Fruit fly (Drosophila melanogaster): ENCODE results near the gene CG31323.

The CG31323 gene

DNA sequence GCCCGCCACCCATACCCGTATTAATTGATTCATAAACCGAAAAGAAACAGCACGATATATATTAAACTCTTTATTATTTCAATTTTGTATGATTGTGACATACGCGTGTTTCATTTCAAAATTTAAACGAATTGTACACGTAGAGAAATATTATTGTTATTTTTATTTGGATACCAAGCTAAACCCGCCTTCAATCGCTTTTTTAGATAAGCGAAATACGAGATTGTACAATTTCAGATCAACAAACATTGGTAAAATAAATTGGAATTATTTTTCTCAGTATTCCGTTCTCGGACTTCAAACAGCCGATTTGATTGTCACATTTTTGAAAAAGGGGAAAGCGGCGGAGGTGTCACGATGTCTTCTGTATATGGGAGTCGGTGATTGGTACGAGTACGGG lies 64.4 kb downstream of the CG31323 start (continued):
- no peak for TF ChIP-seq CG3726 (GFP tag; IDR thresholded peaks at IDR 0.05)
- no peak for TF ChIP-seq Abd-B (GFP tag; optimal IDR thresholded peaks at IDR 0.05)
- no peak for TF ChIP-seq kni (GFP tag; optimal IDR thresholded peaks at IDR 0.05)
- TF ChIP-seq CG17829 (tag; optimal IDR thresholded peaks at IDR 0.05), result peak; percentile 10
- no peak for TF ChIP-seq CG31365 (tag; optimal IDR thresholded peaks at IDR 0.05)
- no peak for TF ChIP-seq tx (GFP tag; optimal IDR thresholded peaks at IDR 0.05)
- no peak for TF ChIP-seq Ets97D (GFP tag; optimal IDR thresholded peaks at IDR 0.05)
- TF ChIP-seq Sry-δ (GFP tag; optimal IDR thresholded peaks at IDR 0.05), result no peak
- no peak for TF ChIP-seq CG4820 (GFP tag; optimal IDR thresholded peaks at IDR 0.05)
- TF ChIP-seq sqz (GFP tag; optimal IDR thresholded peaks at IDR 0.05), result no peak
- no peak for TF ChIP-seq zen (tag; optimal IDR thresholded peaks at IDR 0.05)
- TF ChIP-seq CG12391 (tag; optimal IDR thresholded peaks at IDR 0.05), result peak; percentile 30
- no peak for TF ChIP-seq CG10654 (GFP tag; optimal IDR thresholded peaks at IDR 0.05)
- no peak for TF ChIP-seq dimm (GFP tag; IDR thresholded peaks at IDR 0.05)
- TF ChIP-seq CG2712 (tag; optimal IDR thresholded peaks at IDR 0.05), result peak; percentile 47
- TF ChIP-seq lov (optimal IDR thresholded peaks at IDR 0.05), result no peak
- TF ChIP-seq lov (GFP tag; IDR thresholded peaks at IDR 0.05), result no peak
- no peak for TF ChIP-seq dmrt11E (tag; optimal IDR thresholded peaks at IDR 0.05)
- TF ChIP-seq CG10209 (GFP tag; optimal IDR thresholded peaks at IDR 0.05), result peak; percentile 41
- TF ChIP-seq CG18262 (tag; optimal IDR thresholded peaks at IDR 0.05), result peak; percentile 34
- no peak for TF ChIP-seq sna (GFP tag; IDR thresholded peaks at IDR 0.05; ENCODE audit: partially characterized antibody)
- TF ChIP-seq z (GFP tag; IDR thresholded peaks at IDR 0.05), result no peak
- TF ChIP-seq Drgx (GFP tag; IDR thresholded peaks at IDR 0.05), result 0 out of 2 replicates have a peak, but pooled peaks have one; percentile 9
- no peak for TF ChIP-seq aop (GFP tag; IDR thresholded peaks at IDR 0.05)
- peak; percentile 58 for TF ChIP-seq esg (GFP tag; conservative IDR thresholded peaks at IDR 0.05)
- TF ChIP-seq CG13894 (tag; optimal IDR thresholded peaks at IDR 0.05), result no peak
- no peak for TF ChIP-seq trh (GFP tag; optimal IDR thresholded peaks at IDR 0.05)
- TF ChIP-seq luna (GFP tag; optimal IDR thresholded peaks at IDR 0.05), result no peak
- no peak for TF ChIP-seq CG13775 (GFP tag; optimal IDR thresholded peaks at IDR 0.05)
- TF ChIP-seq CG2889 (GFP tag; IDR thresholded peaks at IDR 0.05), result no peak
- TF ChIP-seq pita (GFP tag; optimal IDR thresholded peaks at IDR 0.05), result no peak
- TF ChIP-seq Oli (tag; optimal IDR thresholded peaks at IDR 0.05), result peak; percentile 48
- no peak for TF ChIP-seq CG10147 (GFP tag; optimal IDR thresholded peaks at IDR 0.05)
- TF ChIP-seq scrt (GFP tag; optimal IDR thresholded peaks at IDR 0.05), result no peak
- TF ChIP-seq CG6175 (GFP tag; IDR thresholded peaks at IDR 0.05), result no peak
- no peak for TF ChIP-seq Max (GFP tag; optimal IDR thresholded peaks at IDR 0.05)
- no peak for TF ChIP-seq lola (GFP tag; optimal IDR thresholded peaks at IDR 0.05)
- no peak for TF ChIP-seq lbe (GFP tag; optimal IDR thresholded peaks at IDR 0.05)
- TF ChIP-seq exex (tag; optimal IDR thresholded peaks at IDR 0.05), result no peak
- no peak for TF ChIP-seq CG30431 (GFP tag; optimal IDR thresholded peaks at IDR 0.05)
- TF ChIP-seq chif (GFP tag; optimal IDR thresholded peaks at IDR 0.05), result peak; percentile 6 to 22
- TF ChIP-seq Lpt (GFP tag; optimal IDR thresholded peaks at IDR 0.05), result no peak
- TF ChIP-seq stc (GFP tag; IDR thresholded peaks at IDR 0.05), result 0 out of 2 replicates have a peak, but pooled peaks have one; percentile 26
- TF ChIP-seq CG13123 (GFP tag; optimal IDR thresholded peaks at IDR 0.05), result no peak
- TF ChIP-seq sens-2 (GFP tag; IDR thresholded peaks at IDR 0.05), result no peak
- no peak for TF ChIP-seq CG6765 (GFP tag; optimal IDR thresholded peaks at IDR 0.05)
- TF ChIP-seq CG2129 (GFP tag; IDR thresholded peaks at IDR 0.05; ENCODE audit: partially characterized antibody), result no peak
- TF ChIP-seq CG1529 (GFP tag; optimal IDR thresholded peaks at IDR 0.05), result no peak
- TF ChIP-seq H15 (GFP tag; IDR thresholded peaks at IDR 0.05), result 0 out of 3 replicates have a peak, but pooled peaks have one; percentile 44
- TF ChIP-seq fu2 (GFP tag; optimal IDR thresholded peaks at IDR 0.05), result no peak
- TF ChIP-seq Sox102F (GFP tag; optimal IDR thresholded peaks at IDR 0.05), result peak; percentile 73
- no peak for TF ChIP-seq seq (GFP tag; IDR thresholded peaks at IDR 0.05)
